Worm (Caenorhabditis elegans) whole organism, L3 larva: ENCODE results near the gene C50D2.10.

ENCODE experiments used
- snpc-4 ChIP-seq: fragments of 150-350 bp; optimal IDR thresholded peaks from 2 replicates; lab custom pipeline; 2014; ENCODE audit warnings: missing biosample characterization, missing genetic modification characterization
- unc-62 ChIP-seq: fragments of 150-350 bp; sonication (generic microtip); optimal IDR thresholded peaks from 4 replicates; lab custom pipeline; 2014; ENCODE audit warnings: missing biosample characterization, missing genetic modification reagents, missing genetic modification characterization

DNA sequence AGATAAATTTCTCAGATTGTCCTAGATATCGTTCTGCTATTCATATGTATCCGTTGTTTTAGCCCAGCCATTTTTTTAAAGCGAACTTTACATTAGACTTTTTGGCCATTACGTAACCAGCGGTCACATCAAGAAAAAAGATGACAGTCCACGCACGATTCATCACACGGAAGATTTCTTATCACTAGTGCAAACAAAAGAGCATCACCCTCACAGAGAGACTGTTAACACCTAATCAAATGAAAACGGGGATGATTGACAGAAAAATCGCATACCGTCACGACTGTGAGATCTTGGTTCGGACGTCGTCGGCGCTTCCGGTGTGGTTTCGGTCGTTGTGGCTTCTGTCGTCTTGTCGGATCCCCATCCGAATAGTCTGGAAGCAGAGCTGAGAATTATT lies 22.3 kb upstream of the C50D2.10 start:
- TF ChIP-seq snpc-4 (tag; lab: Kevin White, UChicago) (no peak), unc-62 (GFP tag; lab: Kevin White, UChicago) (no peak)
